Fruit fly (Drosophila melanogaster) Kc167 (cell line): Measurements from ENCODE around the gene shi.

Experiments
- Myc ChIP-seq: fragments of >200 bp; optimal IDR thresholded peaks from 2 replicates; lab custom pipeline; 2017; ENCODE audit warnings: missing external identifiers
- Sin3A ChIP-seq: fragments of >200 bp; optimal IDR thresholded peaks from 2 replicates; lab custom pipeline; 2018; ENCODE audit warnings: missing external identifiers
- h ChIP-seq: fragments of >200 bp; optimal IDR thresholded peaks from 3 replicates; lab custom pipeline; 2018; ENCODE audit warnings: missing external identifiers
- psq ChIP-seq: fragments of >200 bp; optimal IDR thresholded peaks from 2 replicates; lab custom pipeline; 2017; ENCODE audit warnings: missing external identifiers
- ttk ChIP-seq: sonication (Bioruptor generic); optimal IDR thresholded peaks from 2 replicates; lab custom pipeline; 2017; ENCODE audit warnings: missing external identifiers

DNA sequence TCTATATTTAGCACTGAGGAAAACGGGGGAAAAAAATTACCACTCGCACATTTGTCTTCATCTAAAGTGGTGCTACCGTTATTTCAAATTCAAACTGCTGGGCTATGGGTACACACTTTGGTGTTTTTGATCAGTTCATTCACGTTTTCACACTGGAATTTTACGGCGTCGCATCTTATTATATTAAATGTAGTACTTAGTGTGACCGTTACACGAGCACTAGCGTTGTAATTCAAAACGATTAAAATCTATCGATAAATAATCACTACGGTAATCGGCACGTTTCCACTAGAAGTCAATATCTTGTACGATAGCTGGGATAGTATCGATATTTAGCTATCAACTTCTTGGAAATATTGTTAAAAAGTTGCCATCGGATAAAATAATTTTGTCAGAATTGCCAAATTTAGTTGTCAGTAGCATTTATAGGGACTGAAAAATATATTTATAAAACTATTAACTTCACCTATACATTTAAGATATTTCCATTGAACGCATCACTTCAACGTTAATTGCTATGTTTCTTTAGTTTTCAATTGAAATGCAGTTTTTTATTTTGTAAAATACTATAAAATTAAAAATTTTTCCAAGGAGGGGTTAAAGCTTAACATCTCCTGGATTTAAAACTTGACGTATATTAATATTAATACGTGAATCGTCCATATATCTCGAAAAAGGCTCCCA lies 34.2 kb upstream of the shi start, which contains the start of the genes CG46440 and Myb:
- TF ChIP-seq h (lab: Kevin White, UChicago) (no peak), Myc (no peak), psq (no peak), ttk (lab: Kevin White, UChicago) (no peak), Sin3A (lab: Kevin White, UChicago) (no peak)
